Fruit fly (Drosophila melanogaster): ENCODE measurements around the gene CG7420.

The CG7420 gene

dm6 chr2L:1460463-1461219 lies 42.1 kb downstream of the CG7420 start (continued):
- no peak for TF ChIP-seq CG18599 (GFP tag; optimal IDR thresholded peaks at IDR 0.05)
- TF ChIP-seq kah (GFP tag; optimal IDR thresholded peaks at IDR 0.05), result peak; percentile 76
- no peak for TF ChIP-seq knrl (GFP tag; IDR thresholded peaks at IDR 0.05; ENCODE audit: partially characterized antibody)
- TF ChIP-seq amos (GFP tag; IDR thresholded peaks at IDR 0.05; ENCODE audit: partially characterized antibody), result no peak
- no peak for TF ChIP-seq CG2129 (GFP tag; IDR thresholded peaks at IDR 0.05; ENCODE audit: partially characterized antibody)
- no peak for TF ChIP-seq Oaz (GFP tag; IDR thresholded peaks at IDR 0.05)
- TF ChIP-seq sisA (GFP tag; IDR thresholded peaks at IDR 0.05), result no peak
- TF ChIP-seq croc (GFP tag; conservative IDR thresholded peaks at IDR 0.05), result no peak
- no peak for TF ChIP-seq Opbp (GFP tag; IDR thresholded peaks at IDR 0.05; ENCODE audit: partially characterized antibody)
- 0 out of 2 replicates have a peak, but pooled peaks have one; percentile 26 for TF ChIP-seq sna (GFP tag; IDR thresholded peaks at IDR 0.05; ENCODE audit: partially characterized antibody)
- no peak for TF ChIP-seq CG32772 (GFP tag; IDR thresholded peaks at IDR 0.05)
- TF ChIP-seq ara (GFP tag; IDR thresholded peaks at IDR 0.05), result no peak
- no peak for TF ChIP-seq NC2β (GFP tag; optimal IDR thresholded peaks at IDR 0.05)
- TF ChIP-seq Atf-2 (GFP tag; optimal IDR thresholded peaks at IDR 0.05), result no peak
- no peak for TF ChIP-seq chn (GFP tag; optimal IDR thresholded peaks at IDR 0.05)
- TF ChIP-seq CG10565 (GFP tag; optimal IDR thresholded peaks at IDR 0.05), result no peak
- TF ChIP-seq Nf-YA (GFP tag; IDR thresholded peaks at IDR 0.05), result no peak
- TF ChIP-seq ash1 (GFP tag; optimal IDR thresholded peaks at IDR 0.05), result no peak
- TF ChIP-seq Med (GFP tag), result peak; percentile 69
- TF ChIP-seq ro (GFP tag; IDR thresholded peaks at IDR 0.05), result no peak
- TF ChIP-seq crc (GFP tag; optimal IDR thresholded peaks at IDR 0.05), result no peak
- TF ChIP-seq YL-1 (GFP tag; optimal IDR thresholded peaks at IDR 0.05), result no peak
- TF ChIP-seq CG14710 (tag; optimal IDR thresholded peaks at IDR 0.05), result no peak
- no peak for TF ChIP-seq CG12104 (GFP tag; optimal IDR thresholded peaks at IDR 0.05)
- TF ChIP-seq kay (GFP tag; optimal IDR thresholded peaks at IDR 0.05), result no peak
- TF ChIP-seq CG18619 (GFP tag; optimal IDR thresholded peaks at IDR 0.05), result no peak
- no peak for TF ChIP-seq CG7963 (GFP tag; IDR thresholded peaks at IDR 0.05; ENCODE audit: partially characterized antibody)
- TF ChIP-seq CG18764 (GFP tag; optimal IDR thresholded peaks at IDR 0.05), result no peak
- TF ChIP-seq pnt (GFP tag; optimal IDR thresholded peaks at IDR 0.05), result no peak
- TF ChIP-seq Side (GFP tag; optimal IDR thresholded peaks at IDR 0.05), result no peak
- no peak for TF ChIP-seq CG12659 (GFP tag; optimal IDR thresholded peaks at IDR 0.05)
- TF ChIP-seq cas (GFP tag; IDR thresholded peaks at IDR 0.05), result no peak
- no peak for TF ChIP-seq CG7928 (GFP tag; optimal IDR thresholded peaks at IDR 0.05)
- TF ChIP-seq scrt (GFP tag; optimal IDR thresholded peaks at IDR 0.05), result peak; percentile 94
- no peak for TF ChIP-seq ken (GFP tag; IDR thresholded peaks at IDR 0.05)
- TF ChIP-seq Usf (GFP tag; optimal IDR thresholded peaks at IDR 0.05), result no peak
- no peak for TF ChIP-seq toy (GFP tag; IDR thresholded peaks at IDR 0.05)
- TF ChIP-seq CG13296 (GFP tag; optimal IDR thresholded peaks at IDR 0.05), result no peak
- TF ChIP-seq CG10431 (GFP tag; optimal IDR thresholded peaks at IDR 0.05), result no peak
- TF ChIP-seq eve (GFP tag; optimal IDR thresholded peaks at IDR 0.05), result no peak
- no peak for TF ChIP-seq CG1832 (GFP tag; optimal IDR thresholded peaks at IDR 0.05)
- no peak for TF ChIP-seq ranshi (GFP tag; IDR thresholded peaks at IDR 0.05)
- no peak for TF ChIP-seq odd (GFP tag; optimal IDR thresholded peaks at IDR 0.05)
- no peak for TF ChIP-seq Dref (GFP tag; IDR thresholded peaks at IDR 0.05)
- no peak for TF ChIP-seq CG9817 (tag; optimal IDR thresholded peaks at IDR 0.05)
- TF ChIP-seq CG5180 (GFP tag; optimal IDR thresholded peaks at IDR 0.05), result peak; percentile 72
- TF ChIP-seq rib (GFP tag; IDR thresholded peaks at IDR 0.05), result no peak
- no peak for TF ChIP-seq z (GFP tag; IDR thresholded peaks at IDR 0.05)
- no peak for TF ChIP-seq org-1 (GFP tag; optimal IDR thresholded peaks at IDR 0.05)
- no peak for TF ChIP-seq gce (GFP tag; IDR thresholded peaks at IDR 0.05)

All from whole organism, embryonic.